Fruit fly (Drosophila melanogaster): ENCODE data around the gene CG31140.

Gene CG31140

DNA sequence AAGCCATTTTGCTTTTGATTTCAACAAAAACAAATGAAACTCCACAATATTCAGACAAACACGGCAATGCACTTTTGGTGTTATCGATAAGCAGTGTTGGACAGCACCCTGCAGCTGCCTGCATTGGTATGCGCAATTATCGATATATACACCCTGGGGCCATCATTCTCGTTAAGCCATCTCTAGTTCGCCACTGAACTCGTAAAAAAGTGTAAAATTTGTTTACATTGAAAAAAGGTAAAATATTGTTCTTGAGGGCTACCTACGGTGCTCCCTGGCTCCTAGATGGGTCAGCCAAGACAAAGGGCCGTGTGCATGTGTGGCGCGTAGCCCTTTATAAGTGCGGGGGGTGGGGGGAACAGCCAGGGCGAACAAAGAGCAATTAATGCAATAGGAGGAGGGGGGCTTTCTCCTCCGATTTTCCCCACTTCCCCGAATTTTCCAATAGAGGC lies 23.5 kb downstream of the CG31140 start, which contains the start of the genes CG13603 and CG5902 (continued):
- TF ChIP-seq CG12236 (GFP tag; optimal IDR thresholded peaks at IDR 0.05) (peak; percentile 29), CG10274 (GFP tag; optimal IDR thresholded peaks at IDR 0.05) (no peak), row (GFP tag; IDR thresholded peaks at IDR 0.05) (peak; percentile 58; the same call in 2 of the 3 replicates), YL-1 (GFP tag; optimal IDR thresholded peaks at IDR 0.05) (peak; percentile 97), CG4730 (GFP tag; IDR thresholded peaks at IDR 0.05) (no peak), lab (GFP tag; optimal IDR thresholded peaks at IDR 0.05) (no peak), NFAT (GFP tag; IDR thresholded peaks at IDR 0.05) (0 out of 2 replicates have a peak, but pooled peaks have one; percentile 54), CG34224 (GFP tag; IDR thresholded peaks at IDR 0.05; ENCODE audit: partially characterized antibody) (peak; percentile 71; the same call in 2 of the 3 replicates), dpn (GFP tag; optimal IDR thresholded peaks at IDR 0.05) (peak; percentile 60 to 62), vvl (GFP tag; IDR thresholded peaks at IDR 0.05) (peak; percentile 65; the same call in 1 of the 2 replicates), ac (GFP tag; optimal IDR thresholded peaks at IDR 0.05) (no peak), CG11504 (tag; optimal IDR thresholded peaks at IDR 0.05) (no peak), lov (optimal IDR thresholded peaks at IDR 0.05) (no peak), lov (GFP tag; IDR thresholded peaks at IDR 0.05) (no peak), CG6813 (GFP tag; optimal IDR thresholded peaks at IDR 0.05) (no peak), scrt (GFP tag; optimal IDR thresholded peaks at IDR 0.05) (no peak), CG3163 (GFP tag; optimal IDR thresholded peaks at IDR 0.05) (peak; percentile 10), Opbp (GFP tag; IDR thresholded peaks at IDR 0.05; ENCODE audit: partially characterized antibody) (peak; percentile 88), Rfx (GFP tag; IDR thresholded peaks at IDR 0.05) (peak; percentile 81), CG33213 (GFP tag; optimal IDR thresholded peaks at IDR 0.05) (peak; percentile 64), az2 (GFP tag; optimal IDR thresholded peaks at IDR 0.05) (no peak), CG2678 (tag; optimal IDR thresholded peaks at IDR 0.05) (no peak), Nf-YC (tag; optimal IDR thresholded peaks at IDR 0.05) (no peak), zfh2 (GFP tag; optimal IDR thresholded peaks at IDR 0.05) (no peak), fd102C (GFP tag; optimal IDR thresholded peaks at IDR 0.05) (no peak), Dfd (GFP tag; optimal IDR thresholded peaks at IDR 0.05) (no peak), CG2712 (tag; optimal IDR thresholded peaks at IDR 0.05) (peak; percentile 60), CG5180 (GFP tag; optimal IDR thresholded peaks at IDR 0.05) (no peak), knrl (GFP tag; IDR thresholded peaks at IDR 0.05; ENCODE audit: partially characterized antibody) (peak; percentile 82), fd3F (GFP tag; optimal IDR thresholded peaks at IDR 0.05) (no peak), Lhr (GFP tag; optimal IDR thresholded peaks at IDR 0.05) (no peak), CG14965 (GFP tag; optimal IDR thresholded peaks at IDR 0.05; ENCODE audit: borderline replicate concordance) (no peak), en (GFP tag; optimal IDR thresholded peaks at IDR 0.05) (no peak), CG10431 (GFP tag; optimal IDR thresholded peaks at IDR 0.05) (no peak), TFAM (GFP tag; optimal IDR thresholded peaks at IDR 0.05) (no peak), D19A (tag; optimal IDR thresholded peaks at IDR 0.05) (no peak), CG9932 (GFP tag; IDR thresholded peaks at IDR 0.05) (peak; percentile 76), Blimp-1 (GFP tag; optimal IDR thresholded peaks at IDR 0.05) (no peak), grau (tag; optimal IDR thresholded peaks at IDR 0.05) (no peak), CG1647 (GFP tag; optimal IDR thresholded peaks at IDR 0.05) (no peak), Hey (tag; optimal IDR thresholded peaks at IDR 0.05) (no peak), CG31388 (GFP tag; optimal IDR thresholded peaks at IDR 0.05) (no peak), Ssrp (tag; optimal IDR thresholded peaks at IDR 0.05) (no peak), bigmax (GFP tag; optimal IDR thresholded peaks at IDR 0.05) (no peak), CG3281 (GFP tag; optimal IDR thresholded peaks at IDR 0.05) (no peak), lmd (GFP tag; IDR thresholded peaks at IDR 0.05) (peak; percentile 27), mld (GFP tag; IDR thresholded peaks at IDR 0.05; ENCODE audit: partially characterized antibody) (peak; percentile 79; the same call in 2 of the 3 replicates), wor (GFP tag; IDR thresholded peaks at IDR 0.05) (no peak), NC2α (GFP tag; optimal IDR thresholded peaks at IDR 0.05) (no peak), tap (tag; optimal IDR thresholded peaks at IDR 0.05) (no peak)

Measured in whole organism, embryonic.